Worm (Caenorhabditis elegans) whole organism, L2 larva: ENCODE data around the gene C05E11.2.

Source experiments
- C34F6.9 ChIP-seq: fragments of 150-350 bp; optimal IDR thresholded peaks from 2 replicates; lab custom pipeline; 2014; ENCODE audit warnings: missing biosample characterization, missing genetic modification characterization
- F13H6.1 ChIP-seq: sonication (generic microtip); optimal IDR thresholded peaks from 2 replicates; lab custom pipeline; 2016; ENCODE audit warnings: missing genetic modification characterization, missing compliant biosample characterization
- R02D3.7 ChIP-seq: fragments of 150-350 bp; optimal IDR thresholded peaks from 2 replicates; lab custom pipeline; 2014; ENCODE audit warnings: missing biosample characterization, missing genetic modification characterization
- Y55F3AM.14 ChIP-seq: fragments of 200-800 bp; sonication (Bioruptor generic); optimal IDR thresholded peaks from 2 replicates; lab custom pipeline; 2018; ENCODE audit warnings: mild to moderate bottlenecking, missing genetic modification characterization, missing compliant biosample characterization
- ZK546.5 ChIP-seq: sonication (generic microtip); optimal IDR thresholded peaks from 2 replicates; lab custom pipeline; 2017; ENCODE audit warnings: missing biosample characterization, missing genetic modification characterization
- alr-1 ChIP-seq: fragments of 150-350 bp; optimal IDR thresholded peaks from 2 replicates; lab custom pipeline; 2014; ENCODE audit warnings: missing biosample characterization, missing genetic modification characterization
- aly-2 ChIP-seq: fragments of 150-350 bp; optimal IDR thresholded peaks from 2 replicates; lab custom pipeline; 2014; ENCODE audit warnings: missing biosample characterization, missing genetic modification characterization
- ama-1 ChIP-seq: fragments of 150-350 bp; optimal IDR thresholded peaks from 2 replicates; lab custom pipeline; 2018; ENCODE audit warnings: inconsistent platforms
- blmp-1 ChIP-seq: sonication (generic microtip); optimal IDR thresholded peaks from 2 replicates; lab custom pipeline; 2017; ENCODE audit warnings: missing genetic modification characterization, mild to moderate bottlenecking, missing compliant biosample characterization, antibody characterized with exemption, moderate library complexity; ENCODE audit not compliant: insufficient read depth
- ceh-16 ChIP-seq: fragments of 150-350 bp; optimal IDR thresholded peaks from 2 replicates; lab custom pipeline; 2014; ENCODE audit warnings: missing biosample characterization, missing genetic modification characterization
- ceh-82 ChIP-seq: fragments of 150-350 bp; optimal IDR thresholded peaks from 2 replicates; lab custom pipeline; 2014; ENCODE audit warnings: missing biosample characterization, missing genetic modification characterization
- crh-2 ChIP-seq: sonication (generic microtip); optimal IDR thresholded peaks from 2 replicates; lab custom pipeline; 2017; ENCODE audit warnings: missing biosample characterization, missing genetic modification characterization
- dmd-4 ChIP-seq: sonication (generic microtip); optimal IDR thresholded peaks from 2 replicates; lab custom pipeline; 2017; ENCODE audit warnings: missing biosample characterization, missing genetic modification characterization
- egl-27 ChIP-seq: sonication (generic microtip); optimal IDR thresholded peaks from 3 replicates; lab custom pipeline; 2017; ENCODE audit warnings: missing biosample characterization, missing genetic modification reagents, missing genetic modification characterization
- elt-1 ChIP-seq: fragments of 150-350 bp; optimal IDR thresholded peaks from 2 replicates; lab custom pipeline; 2014; ENCODE audit warnings: missing biosample characterization, missing genetic modification characterization
- elt-3 ChIP-seq: sonication (generic microtip); optimal IDR thresholded peaks from 2 replicates; lab custom pipeline; 2017; ENCODE audit warnings: missing biosample characterization, missing genetic modification characterization
- fos-1 ChIP-seq: fragments of 150-350 bp; optimal IDR thresholded peaks from 2 replicates; lab custom pipeline; 2014; ENCODE audit warnings: missing biosample characterization, missing genetic modification characterization
- gmeb-1 ChIP-seq: fragments of 150-350 bp; optimal IDR thresholded peaks from 2 replicates; lab custom pipeline; 2014; ENCODE audit warnings: missing biosample characterization, missing genetic modification characterization
- lin-11 ChIP-seq: fragments of 150-350 bp; sonication (generic microtip); optimal IDR thresholded peaks from 2 replicates; lab custom pipeline; 2014; ENCODE audit warnings: missing biosample characterization, missing genetic modification characterization, inconsistent platforms, mixed read lengths
- lin-13 ChIP-seq: fragments of 150-350 bp; optimal IDR thresholded peaks from 2 replicates; lab custom pipeline; 2014; ENCODE audit warnings: missing biosample characterization, missing genetic modification reagents, missing genetic modification characterization
- lin-39 ChIP-seq: fragments of 150-350 bp; optimal IDR thresholded peaks from 2 replicates; lab custom pipeline; 2014; ENCODE audit warnings: missing biosample characterization, missing genetic modification reagents, missing genetic modification characterization
- lsy-2 ChIP-seq, 2 experiments: fragments of 150-350 bp in 1 of 2; sonication (generic microtip) in 1 of 2; optimal IDR thresholded peaks; 2 replicates each; lab custom pipeline; 2014 to 2017; ENCODE audit warnings: missing biosample characterization in 2 of 2, missing genetic modification characterization in 2 of 2
- mab-5 ChIP-seq: fragments of 150-350 bp; optimal IDR thresholded peaks from 2 replicates; lab custom pipeline; 2014; ENCODE audit warnings: missing biosample characterization, missing genetic modification characterization
- mbf-1 ChIP-seq: sonication (generic microtip); optimal IDR thresholded peaks from 2 replicates; lab custom pipeline; 2017; ENCODE audit warnings: missing biosample characterization, missing genetic modification characterization
- mdl-1 ChIP-seq, 2 experiments: fragments of 150-350 bp in 1 of 2; sonication (generic microtip) in 1 of 2; optimal IDR thresholded peaks; 2 replicates each; lab custom pipeline; 2017; ENCODE audit warnings: missing biosample characterization in 2 of 2, missing genetic modification characterization in 2 of 2
- nhr-10 ChIP-seq: sonication (generic microtip); optimal IDR thresholded peaks from 2 replicates; lab custom pipeline; 2017; ENCODE audit warnings: missing biosample characterization, missing genetic modification characterization
- nhr-11 ChIP-seq: fragments of 150-350 bp; optimal IDR thresholded peaks from 2 replicates; lab custom pipeline; 2014; ENCODE audit warnings: missing biosample characterization, missing genetic modification characterization
- nhr-12 ChIP-seq: fragments of 150-350 bp; optimal IDR thresholded peaks from 2 replicates; lab custom pipeline; 2014; ENCODE audit warnings: missing biosample characterization, missing genetic modification characterization
- nhr-129 ChIP-seq: fragments of 150-350 bp; optimal IDR thresholded peaks from 2 replicates; lab custom pipeline; 2014; ENCODE audit warnings: missing biosample characterization, missing genetic modification characterization
- nhr-21 ChIP-seq: fragments of 150-350 bp; optimal IDR thresholded peaks from 2 replicates; lab custom pipeline; 2014; ENCODE audit warnings: missing biosample characterization, missing genetic modification characterization
- nhr-23 ChIP-seq: fragments of 150-350 bp; optimal IDR thresholded peaks from 2 replicates; lab custom pipeline; 2014; ENCODE audit warnings: missing biosample characterization, missing genetic modification reagents, missing genetic modification characterization
- nhr-237 ChIP-seq: fragments of 150-350 bp; optimal IDR thresholded peaks from 2 replicates; lab custom pipeline; 2014; ENCODE audit warnings: missing biosample characterization, missing genetic modification characterization
- nhr-25 ChIP-seq: fragments of 150-350 bp; sonication (generic microtip); optimal IDR thresholded peaks from 3 replicates; lab custom pipeline; 2014; ENCODE audit warnings: missing biosample characterization, missing genetic modification characterization
- nhr-6 ChIP-seq: fragments of 150-350 bp; optimal IDR thresholded peaks from 2 replicates; lab custom pipeline; 2014; ENCODE audit warnings: missing biosample characterization, missing genetic modification characterization
- nhr-77 ChIP-seq: fragments of 150-350 bp; optimal IDR thresholded peaks from 2 replicates; lab custom pipeline; 2014; ENCODE audit warnings: missing biosample characterization, missing genetic modification characterization
- peb-1 ChIP-seq: fragments of 150-350 bp; optimal IDR thresholded peaks from 2 replicates; lab custom pipeline; 2014; ENCODE audit warnings: missing biosample characterization, missing genetic modification characterization
- sem-4 ChIP-seq: fragments of 150-350 bp; optimal IDR thresholded peaks from 2 replicates; lab custom pipeline; 2014; ENCODE audit warnings: missing biosample characterization, missing genetic modification reagents, missing genetic modification characterization
- skn-1 ChIP-seq: sonication (generic microtip); optimal IDR thresholded peaks from 2 replicates; lab custom pipeline; 2017; ENCODE audit warnings: missing biosample characterization, missing genetic modification characterization
- sma-3 ChIP-seq: sonication (generic microtip); optimal IDR thresholded peaks from 2 replicates; lab custom pipeline; 2016; ENCODE audit warnings: missing genetic modification reagents, missing genetic modification characterization, missing compliant biosample characterization
- sma-9 ChIP-seq, 2 experiments: fragments of 150-350 bp in 1 of 2; sonication (generic microtip) in 1 of 2; optimal IDR thresholded peaks; 2 replicates each; lab custom pipeline; 2014 to 2016; ENCODE audit warnings: missing genetic modification characterization in 2 of 2, mild to moderate bottlenecking in 1 of 2, missing biosample characterization in 1 of 2, missing compliant biosample characterization in 1 of 2, missing genetic modification reagents in 1 of 2, moderate library complexity in 1 of 2
- snpc-4 ChIP-seq: fragments of 150-350 bp; optimal IDR thresholded peaks from 2 replicates; lab custom pipeline; 2014; ENCODE audit warnings: missing biosample characterization, missing genetic modification characterization
- unc-39 ChIP-seq: fragments of 150-350 bp; optimal IDR thresholded peaks from 2 replicates; lab custom pipeline; 2014; ENCODE audit warnings: missing biosample characterization, missing genetic modification characterization
- unc-55 ChIP-seq: fragments of 150-350 bp; sonication (generic microtip); optimal IDR thresholded peaks from 3 replicates; lab custom pipeline; 2014; ENCODE audit warnings: missing biosample characterization, missing genetic modification reagents, missing genetic modification characterization
- unc-62 ChIP-seq: fragments of 150-350 bp; optimal IDR thresholded peaks from 2 replicates; lab custom pipeline; 2014; ENCODE audit warnings: missing biosample characterization, missing genetic modification reagents, missing genetic modification characterization
- zag-1 ChIP-seq: fragments of 150-350 bp; optimal IDR thresholded peaks from 2 replicates; lab custom pipeline; 2014; ENCODE audit warnings: missing biosample characterization, missing genetic modification characterization
- ztf-1 ChIP-seq: fragments of 200-800 bp; sonication (Bioruptor generic); conservative IDR thresholded peaks from 2 replicates; pipeline ENCODE4 v1.3.6; 2022; ENCODE audit warnings: missing genetic modification characterization, missing compliant biosample characterization
- ztf-11 ChIP-seq: sonication (generic microtip); optimal IDR thresholded peaks from 2 replicates; lab custom pipeline; 2017; ENCODE audit warnings: missing biosample characterization, missing genetic modification characterization
- ztf-4 ChIP-seq: fragments of 150-350 bp; optimal IDR thresholded peaks from 2 replicates; lab custom pipeline; 2014; ENCODE audit warnings: missing biosample characterization, missing genetic modification characterization

Gene C05E11.2

ce11 chrX:4587934-4588333 lies 1.2 kb downstream of the C05E11.2 start:
- no peak for TF ChIP-seq snpc-4
- TF ChIP-seq nhr-11 (tag; lab: Kevin White, UChicago) = no peak
- no peak for TF ChIP-seq ztf-4 (tag; lab: Kevin White, UChicago)
- no peak for TF ChIP-seq egl-27 (tag; lab: Kevin White, UChicago)
- no peak for TF ChIP-seq aly-2
- peak; percentile 53 for TF ChIP-seq crh-2
- TF ChIP-seq unc-55 = peak; percentile 67
- TF ChIP-seq lsy-2 (tag; optimal IDR thresholded peaks at IDR 0.05; lab: Kevin White, UChicago) = peak in 1 of 2 experiments; percentile 60
- TF ChIP-seq sma-9 (GFP tag; optimal IDR thresholded peaks at IDR 0.05; lab: Kevin White, UChicago) = peak; percentile 25
- no peak for TF ChIP-seq sma-9 (tag; optimal IDR thresholded peaks at IDR 0.05; lab: Kevin White, UChicago)
- no peak for TF ChIP-seq nhr-25 (tag; lab: Kevin White, UChicago)
- no peak for TF ChIP-seq elt-1 (tag; lab: Kevin White, UChicago)
- no peak for TF ChIP-seq unc-62 (GFP tag; lab: Kevin White, UChicago)
- TF ChIP-seq nhr-237 = no peak
- TF ChIP-seq mdl-1 (tag; optimal IDR thresholded peaks at IDR 0.05; lab: Kevin White, UChicago) = no peak
- no peak for TF ChIP-seq peb-1 (tag; lab: Kevin White, UChicago)
- TF ChIP-seq nhr-77 (tag; lab: Kevin White, UChicago) = no peak
- TF ChIP-seq lin-13 (GFP tag; lab: Kevin White, UChicago) = peak; percentile 12
- TF ChIP-seq elt-3 (tag; lab: Kevin White, UChicago) = no peak
- peak; percentile 44 for TF ChIP-seq nhr-129 (tag; lab: Kevin White, UChicago)
- no peak for TF ChIP-seq unc-39
- TF ChIP-seq ama-1 (lab: Kevin White, UChicago) = no peak
- TF ChIP-seq C34F6.9 (tag; lab: Kevin White, UChicago) = peak; percentile 63
- peak; percentile 35 for TF ChIP-seq sem-4 (tag; lab: Kevin White, UChicago)
- TF ChIP-seq mab-5 (tag; lab: Kevin White, UChicago) = no peak
- TF ChIP-seq R02D3.7 (tag; lab: Kevin White, UChicago) = no peak
- TF ChIP-seq Y55F3AM.14 (GFP tag; lab: Kevin White, UChicago) = no peak
- no peak for TF ChIP-seq blmp-1
- TF ChIP-seq alr-1 (tag; lab: Kevin White, UChicago) = no peak
- TF ChIP-seq mbf-1 = no peak
- no peak for TF ChIP-seq ztf-11 (tag; lab: Kevin White, UChicago)
- TF ChIP-seq ZK546.5 (tag; lab: Kevin White, UChicago) = no peak
- TF ChIP-seq ceh-16 = no peak
- TF ChIP-seq gmeb-1 = no peak
- TF ChIP-seq nhr-6 (tag; lab: Kevin White, UChicago) = no peak
- peak; percentile 25 for TF ChIP-seq nhr-21 (tag; lab: Kevin White, UChicago)
- TF ChIP-seq nhr-10 = no peak
- TF ChIP-seq ztf-1 = no peak
- TF ChIP-seq lin-39 (tag; lab: Kevin White, UChicago) = no peak
- no peak for TF ChIP-seq lin-11 (tag; lab: Kevin White, UChicago)
- TF ChIP-seq skn-1 (tag; lab: Kevin White, UChicago) = no peak
- peak; percentile 30 for TF ChIP-seq sma-3 (GFP tag; lab: Kevin White, UChicago)
- no peak for TF ChIP-seq nhr-12
- peak; percentile 6 for TF ChIP-seq zag-1 (tag; lab: Kevin White, UChicago)
- no peak for TF ChIP-seq nhr-23 (tag; lab: Kevin White, UChicago)
- TF ChIP-seq dmd-4 = no peak
- TF ChIP-seq ceh-82 = no peak
- no peak for TF ChIP-seq fos-1
- TF ChIP-seq F13H6.1 (tag; lab: Kevin White, UChicago) = peak; percentile 8
